Fruit fly (Drosophila melanogaster): ENCODE results near the gene CG10097.

The CG10097 gene

DNA sequence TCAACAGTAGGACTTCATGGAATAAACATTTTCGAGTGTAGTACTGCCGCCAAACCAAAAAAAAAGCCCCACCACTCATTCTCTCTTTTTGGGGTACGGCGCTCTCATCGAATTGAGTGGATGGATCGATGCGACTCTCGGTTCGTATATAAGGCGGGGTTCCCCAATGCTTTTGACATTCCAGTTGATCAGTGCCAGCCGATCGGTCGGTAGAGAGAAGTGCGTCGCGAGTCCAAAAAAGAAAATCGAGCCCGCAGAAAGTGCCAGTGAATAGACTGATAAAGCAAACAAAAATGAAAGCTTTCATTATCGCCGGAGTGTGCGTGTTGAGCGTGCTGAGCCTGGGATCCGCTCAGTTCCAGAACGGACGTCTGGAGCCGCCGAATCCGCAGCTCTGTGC, 35.9 kb downstream of the CG10097 start, which contains the start of gene CG4115 (continued):
- TF ChIP-seq Jarid2 (GFP tag; optimal IDR thresholded peaks at IDR 0.05) (peak; percentile 40), CG5953 (GFP tag; IDR thresholded peaks at IDR 0.05) (no peak), CG5180 (GFP tag; optimal IDR thresholded peaks at IDR 0.05) (no peak), ftz-f1 (GFP tag; optimal IDR thresholded peaks at IDR 0.05) (no peak), ci (GFP tag; IDR thresholded peaks at IDR 0.05) (0 out of 3 replicates have a peak, but pooled peaks have one; percentile 49), rib (GFP tag; IDR thresholded peaks at IDR 0.05) (0 out of 2 replicates have a peak, but pooled peaks have one; percentile 21), Meics (GFP tag; optimal IDR thresholded peaks at IDR 0.05) (no peak), YL-1 (GFP tag; optimal IDR thresholded peaks at IDR 0.05) (no peak), Blimp-1 (GFP tag; optimal IDR thresholded peaks at IDR 0.05) (peak; percentile 93), Scr (GFP tag; IDR thresholded peaks at IDR 0.05; ENCODE audit: partially characterized antibody) (no peak), nerfin-2 (GFP tag; IDR thresholded peaks at IDR 0.05; ENCODE audit: partially characterized antibody) (no peak), Xbp1 (GFP tag; optimal IDR thresholded peaks at IDR 0.05) (no peak), CG31224 (GFP tag; IDR thresholded peaks at IDR 0.05) (no peak), dan (GFP tag; IDR thresholded peaks at IDR 0.05) (no peak), Camta (GFP tag; optimal IDR thresholded peaks at IDR 0.05) (no peak), Optix (GFP tag; IDR thresholded peaks at IDR 0.05) (no peak), Opbp (GFP tag; IDR thresholded peaks at IDR 0.05; ENCODE audit: partially characterized antibody) (0 out of 3 replicates have a peak, but pooled peaks have one; percentile 4), CG10431 (GFP tag; optimal IDR thresholded peaks at IDR 0.05) (no peak), CG2116 (GFP tag; optimal IDR thresholded peaks at IDR 0.05) (no peak), CG10366 (GFP tag; IDR thresholded peaks at IDR 0.05) (no peak), CG12769 (tag; optimal IDR thresholded peaks at IDR 0.05) (peak; percentile 13), CG7963 (GFP tag; IDR thresholded peaks at IDR 0.05; ENCODE audit: partially characterized antibody) (no peak), CG13287 (GFP tag; IDR thresholded peaks at IDR 0.05; ENCODE audit: partially characterized antibody) (peak; percentile 24; the same call in 1 of the 2 replicates), croc (GFP tag; conservative IDR thresholded peaks at IDR 0.05) (no peak), Rfx (GFP tag; IDR thresholded peaks at IDR 0.05) (peak; percentile 16; the same call in 1 of the 2 replicates)

DNA sequence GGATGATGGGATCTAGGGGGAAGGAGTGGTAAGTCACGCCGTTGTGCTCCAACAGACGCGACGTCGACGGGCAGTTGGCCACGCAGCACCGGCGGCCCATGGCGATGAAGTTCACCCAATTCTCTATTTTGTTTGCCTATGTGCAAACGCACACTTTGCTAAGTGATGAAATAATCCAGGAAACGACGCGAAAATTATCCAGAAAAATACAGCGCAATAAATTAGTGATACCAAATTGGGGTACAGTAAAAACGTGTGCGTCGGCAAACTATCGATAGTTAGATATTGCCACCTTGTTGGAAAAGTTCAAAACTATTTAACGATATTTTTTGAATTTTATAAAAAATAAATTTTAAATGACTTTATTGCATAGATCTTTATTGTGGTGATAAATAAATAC, 39.7 kb downstream of the CG10097 start, which contains the start of gene MBD-R2:
Gene MBD-R2, minus strand, starts transcription at position 222 of the 400 bp plus-strand sequence.
- TF ChIP-seq CrebB (tag; optimal IDR thresholded peaks at IDR 0.05) (no peak), CG2116 (GFP tag; optimal IDR thresholded peaks at IDR 0.05) (peak; percentile 60), YL-1 (GFP tag; optimal IDR thresholded peaks at IDR 0.05) (peak; percentile 87), Dp (GFP tag; optimal IDR thresholded peaks at IDR 0.05) (peak; percentile 67), ci (GFP tag; IDR thresholded peaks at IDR 0.05) (0 out of 3 replicates have a peak, but pooled peaks have one; percentile 33), klu (GFP tag; IDR thresholded peaks at IDR 0.05) (no peak), Xrp1 (GFP tag; IDR thresholded peaks at IDR 0.05) (0 out of 2 replicates have a peak, but pooled peaks have one; percentile 16), trem (tag; optimal IDR thresholded peaks at IDR 0.05) (peak; percentile 63), CG3407 (GFP tag; optimal IDR thresholded peaks at IDR 0.05) (no peak), HmgZ (tag; optimal IDR thresholded peaks at IDR 0.05) (peak; percentile 47), Myb (GFP tag; optimal IDR thresholded peaks at IDR 0.05) (peak; percentile 65), CG17328 (GFP tag; IDR thresholded peaks at IDR 0.05) (0 out of 2 replicates have a peak, but pooled peaks have one; percentile 27), grau (tag; optimal IDR thresholded peaks at IDR 0.05) (peak; percentile 42), CG15514 (GFP tag; optimal IDR thresholded peaks at IDR 0.05) (peak; percentile 47), HLH4C (GFP tag; IDR thresholded peaks at IDR 0.05; ENCODE audit: partially characterized antibody) (peak; percentile 37; the same call in 2 of the 3 replicates), nmo (GFP tag; optimal IDR thresholded peaks at IDR 0.05) (peak; percentile 23), knrl (GFP tag; IDR thresholded peaks at IDR 0.05; ENCODE audit: partially characterized antibody) (peak; percentile 78), bbx (GFP tag; IDR thresholded peaks at IDR 0.05; ENCODE audit: partially characterized antibody) (peak; percentile 61), Sry-δ (GFP tag; optimal IDR thresholded peaks at IDR 0.05) (peak; percentile 62), E2f2 (GFP tag; IDR thresholded peaks at IDR 0.05) (peak; percentile 71), CG12659 (GFP tag; optimal IDR thresholded peaks at IDR 0.05) (peak; percentile 62), CG2129 (GFP tag; IDR thresholded peaks at IDR 0.05; ENCODE audit: partially characterized antibody) (peak; percentile 51), CG10654 (GFP tag; optimal IDR thresholded peaks at IDR 0.05) (no peak), row (GFP tag; IDR thresholded peaks at IDR 0.05) (peak; percentile 69), CG13296 (GFP tag; optimal IDR thresholded peaks at IDR 0.05) (no peak), CG13424 (tag; optimal IDR thresholded peaks at IDR 0.05) (peak; percentile 16), mld (GFP tag; IDR thresholded peaks at IDR 0.05; ENCODE audit: partially characterized antibody) (0 out of 3 replicates have a peak, but pooled peaks have one; percentile 48)
